Fruit fly (Drosophila melanogaster) whole organism: ENCODE measurements around the gene CG14826.

ENCODE experiments used
- Dll ChIP-seq: fragments of >200 bp; optimal IDR thresholded peaks from 2 replicates; lab custom pipeline; 2017
- EcR ChIP-seq, 2 experiments: fragments of >200 bp; optimal IDR thresholded peaks; 2 replicates each; lab custom pipeline; 2017; ENCODE audit warnings: missing biosample characterization in 2 of 2, missing genetic modification characterization in 2 of 2, missing genetic modification reagents in 2 of 2
- pan ChIP-seq: fragments of >200 bp; optimal IDR thresholded peaks from 2 replicates; lab custom pipeline; 2017

- TF ChIP-seq Dll (no peak), EcR (GFP tag; optimal IDR thresholded peaks at IDR 0.05; lab: Kevin White, UChicago) (no peak), pan (lab: Kevin White, UChicago) (no peak)
These were observed 16.2 kb downstream of the CG14826 start, which contains the start of gene MED4 for dm6 chr3L:7250469-7250868.
